Fruit fly (Drosophila melanogaster): Measurements from ENCODE around the gene CG32276.

The CG32276 gene

DNA sequence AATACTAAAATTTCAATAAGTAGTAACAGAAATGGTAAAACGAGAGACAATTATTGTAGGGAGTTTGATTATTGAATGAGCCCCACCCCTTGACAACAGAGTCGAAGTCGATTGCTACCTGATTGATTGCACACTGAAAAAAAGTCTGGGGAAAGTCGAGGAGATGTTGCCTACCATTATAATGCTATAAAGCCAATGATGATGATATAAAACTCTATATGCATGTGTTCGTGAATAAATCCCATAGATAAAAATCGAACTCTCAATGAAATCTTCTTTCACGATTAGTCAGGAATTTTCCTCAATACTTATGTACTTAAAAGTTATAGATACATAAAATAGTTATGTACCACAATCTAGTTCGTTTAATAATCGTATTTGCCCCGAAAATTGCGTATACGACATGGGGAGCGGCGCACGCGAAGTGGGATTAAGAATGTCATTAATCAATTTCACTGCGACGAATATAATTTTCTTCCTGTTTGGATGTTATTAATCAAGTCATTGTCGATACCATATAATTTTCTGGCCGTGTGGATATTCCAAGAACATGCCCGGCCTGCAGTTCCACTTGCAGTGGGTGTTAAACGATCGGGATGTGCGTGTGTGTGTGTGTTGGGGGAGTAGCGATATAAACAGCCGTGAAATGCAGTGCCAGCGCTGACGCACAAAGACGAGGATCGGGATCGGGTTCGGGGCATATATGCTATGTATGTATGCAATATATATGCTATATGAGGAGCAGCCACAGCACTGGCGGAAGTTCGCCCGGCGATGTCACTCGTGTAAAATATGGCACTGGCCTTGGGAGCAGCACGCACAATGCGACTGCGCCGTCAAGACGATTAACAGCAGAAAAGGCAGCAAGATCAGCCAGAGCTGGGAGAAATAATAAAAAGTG lies 45.6 kb upstream of the CG32276 start, which contains the start of gene CG12078:
Gene CG12078, minus strand, starts transcription at position 51 of the 901 bp plus-strand sequence.
- TF ChIP-seq Abd-B (GFP tag; optimal IDR thresholded peaks at IDR 0.05) (no peak), tai (GFP tag; optimal IDR thresholded peaks at IDR 0.05) (peak; percentile 9), h (GFP tag; optimal IDR thresholded peaks at IDR 0.05) (no peak), dl (GFP tag; optimal IDR thresholded peaks at IDR 0.05; ENCODE audit: insufficient read depth in 1 of 2, partially characterized antibody in 2 of 2) (no peak), foxo (GFP tag; optimal IDR thresholded peaks at IDR 0.05) (peak in 1 of 2 experiments; percentile 25), fru (GFP tag; optimal IDR thresholded peaks at IDR 0.05) (peak; percentile 2), usp (GFP tag; optimal IDR thresholded peaks at IDR 0.05) (no peak), Hr83 (GFP tag; optimal IDR thresholded peaks at IDR 0.05; ENCODE audit: poor library complexity, severe bottlenecking) (peak; percentile 21), Vsx2 (GFP tag; optimal IDR thresholded peaks at IDR 0.05; ENCODE audit: partially characterized antibody) (no peak), CG32264 (GFP tag; optimal IDR thresholded peaks at IDR 0.05) (no peak)

DNA sequence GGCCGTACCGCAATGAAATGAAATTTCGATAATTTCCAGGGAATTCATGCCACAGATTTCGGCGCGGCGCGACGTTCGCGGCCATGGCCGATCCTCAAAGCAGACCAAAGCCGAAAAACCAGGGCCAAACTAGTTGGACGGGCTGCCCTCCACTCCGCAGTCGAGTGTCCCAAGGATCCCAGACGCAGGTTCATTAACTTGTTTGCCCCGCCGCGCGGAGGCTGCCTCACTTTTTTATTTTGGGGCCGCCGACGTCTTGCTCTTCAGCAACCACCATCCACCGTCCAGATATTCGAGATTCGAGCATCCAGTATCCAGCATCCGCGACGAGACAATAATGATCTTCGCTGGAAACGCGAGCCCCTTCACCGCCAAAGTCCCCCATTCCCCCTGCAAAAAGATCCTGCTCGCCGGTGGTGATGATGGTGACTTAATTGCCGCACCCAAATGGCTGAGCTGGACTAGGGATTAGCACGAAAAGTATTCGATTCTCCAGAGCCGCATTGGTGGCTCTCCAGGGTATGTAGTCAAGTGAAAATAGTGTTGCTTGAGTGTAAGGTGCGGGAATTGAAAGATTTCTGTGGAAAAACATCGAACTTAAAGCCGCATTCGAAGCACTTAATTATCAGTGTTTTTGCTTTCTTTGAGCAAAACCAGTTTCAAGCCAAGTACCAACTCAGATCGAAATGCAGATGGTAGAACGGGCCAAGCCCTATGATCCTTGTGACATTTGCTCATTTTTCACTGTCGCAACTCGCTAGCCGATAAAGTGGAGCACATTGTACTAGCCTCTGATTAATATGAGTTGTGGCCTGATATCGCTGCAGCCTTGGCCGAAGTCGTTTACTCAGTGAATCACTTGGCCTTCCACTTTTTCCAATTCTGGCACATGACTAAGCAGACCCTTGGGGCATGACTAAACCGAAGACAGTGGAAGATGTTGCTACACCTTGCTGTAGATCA lies 43.6 kb upstream of the CG32276 start:
- TF ChIP-seq CG32264 (GFP tag; optimal IDR thresholded peaks at IDR 0.05) (no peak), Dif (GFP tag; optimal IDR thresholded peaks at IDR 0.05; ENCODE audit: partially characterized antibody) (peak; percentile 76), fru (GFP tag; optimal IDR thresholded peaks at IDR 0.05) (peak; percentile 65), Jra (GFP tag; optimal IDR thresholded peaks at IDR 0.05) (peak; percentile 8), tai (GFP tag; optimal IDR thresholded peaks at IDR 0.05) (no peak), dl (GFP tag; optimal IDR thresholded peaks at IDR 0.05; ENCODE audit: insufficient read depth in 1 of 2, partially characterized antibody in 2 of 2) (peak in 1 of 2 experiments; percentile 52), HLH106 (tag; optimal IDR thresholded peaks at IDR 0.05) (no peak), GATAd (GFP tag; optimal IDR thresholded peaks at IDR 0.05) (no peak), Sp1 (GFP tag; optimal IDR thresholded peaks at IDR 0.05) (peak; percentile 12), jim (GFP tag; optimal IDR thresholded peaks at IDR 0.05) (peak; percentile 68), sage (GFP tag; optimal IDR thresholded peaks at IDR 0.05) (no peak), Vsx2 (GFP tag; optimal IDR thresholded peaks at IDR 0.05; ENCODE audit: partially characterized antibody) (no peak), dmrt93B (GFP tag; optimal IDR thresholded peaks at IDR 0.05) (no peak), CrebA (GFP tag; optimal IDR thresholded peaks at IDR 0.05; ENCODE audit: borderline replicate concordance) (peak; percentile 44), br (GFP tag; optimal IDR thresholded peaks at IDR 0.05) (peak; percentile 22), h (GFP tag; optimal IDR thresholded peaks at IDR 0.05) (no peak), psq (GFP tag; optimal IDR thresholded peaks at IDR 0.05) (peak; percentile 55)

DNA sequence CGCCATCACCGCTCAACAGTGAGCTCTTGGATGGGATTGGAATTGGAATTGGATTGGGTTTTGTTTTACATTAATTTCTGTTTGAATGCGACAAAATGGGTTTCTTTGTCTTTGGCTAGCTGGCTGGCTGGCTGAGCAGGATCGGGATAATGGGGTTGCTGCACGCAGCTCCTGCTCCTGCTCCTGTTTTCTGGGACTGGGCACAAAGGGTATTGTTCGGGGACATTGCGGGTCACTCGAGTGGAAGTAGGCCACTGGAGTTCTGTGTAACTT lies 42.5 kb upstream of the CG32276 start:
- TF ChIP-seq tai (GFP tag; optimal IDR thresholded peaks at IDR 0.05) (no peak), dmrt93B (GFP tag; optimal IDR thresholded peaks at IDR 0.05) (no peak), CG9705 (GFP tag; optimal IDR thresholded peaks at IDR 0.05) (no peak), lola (GFP tag; optimal IDR thresholded peaks at IDR 0.05) (peak; percentile 3), woc (GFP tag; optimal IDR thresholded peaks at IDR 0.05) (no peak)

DNA sequence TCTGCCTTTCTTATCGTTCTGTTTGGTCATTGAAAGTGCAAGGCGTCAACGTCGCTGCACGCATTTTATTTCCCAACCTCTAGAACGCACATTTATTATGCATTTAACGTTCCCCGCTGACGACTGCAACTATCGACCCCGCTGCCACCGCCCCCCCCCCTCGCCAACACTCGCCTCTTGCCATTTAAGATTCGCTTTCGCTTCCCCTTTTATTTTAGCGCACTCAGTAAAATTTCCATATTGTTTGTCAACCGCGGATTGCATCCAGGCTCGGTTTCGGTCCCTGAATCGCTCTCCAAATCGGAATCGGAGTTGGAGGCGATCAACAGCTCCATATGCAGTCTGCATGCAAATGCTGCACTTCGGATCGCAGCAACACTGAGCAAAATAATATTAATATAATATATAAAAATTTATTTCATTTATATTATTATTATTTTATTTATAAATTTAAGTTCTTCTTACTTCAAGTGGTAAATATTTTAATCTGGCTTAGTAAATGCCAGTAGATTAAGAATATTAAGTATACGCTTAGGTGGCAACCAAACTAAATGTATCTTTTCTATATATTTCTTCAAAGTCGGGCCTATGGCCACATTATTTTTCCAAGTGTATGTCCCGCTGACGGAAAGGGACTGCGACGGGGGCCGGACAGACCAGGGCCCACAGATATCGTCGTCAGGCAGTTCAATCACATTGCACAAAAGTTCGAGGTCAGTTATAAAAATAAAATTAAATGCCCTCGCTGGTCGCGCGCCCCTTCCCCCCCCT lies 41.9 kb upstream of the CG32276 start:
- TF ChIP-seq Rel (GFP tag; optimal IDR thresholded peaks at IDR 0.05) (peak; percentile 75), Rel (tag; optimal IDR thresholded peaks at IDR 0.05) (peak; percentile 80), HLH106 (tag; optimal IDR thresholded peaks at IDR 0.05) (peak; percentile 97), br (GFP tag; optimal IDR thresholded peaks at IDR 0.05) (peak; percentile 85), Hnf4 (GFP tag; optimal IDR thresholded peaks at IDR 0.05) (peak; percentile 89), Jra (GFP tag; optimal IDR thresholded peaks at IDR 0.05) (peak; percentile 30), dl (GFP tag; optimal IDR thresholded peaks at IDR 0.05; ENCODE audit: insufficient read depth in 1 of 2, partially characterized antibody in 2 of 2) (no peak), fru (GFP tag; optimal IDR thresholded peaks at IDR 0.05) (peak; percentile 89), Vsx2 (GFP tag; optimal IDR thresholded peaks at IDR 0.05; ENCODE audit: partially characterized antibody) (no peak), sv (GFP tag; optimal IDR thresholded peaks at IDR 0.05) (no peak), GATAd (GFP tag; optimal IDR thresholded peaks at IDR 0.05) (peak; percentile 30), CG9705 (GFP tag; optimal IDR thresholded peaks at IDR 0.05) (peak; percentile 80), Mio (GFP tag; optimal IDR thresholded peaks at IDR 0.05) (no peak), CrebA (GFP tag; optimal IDR thresholded peaks at IDR 0.05; ENCODE audit: borderline replicate concordance) (peak; percentile 71), psq (GFP tag; optimal IDR thresholded peaks at IDR 0.05) (peak; percentile 94), brk (GFP tag; optimal IDR thresholded peaks at IDR 0.05) (peak; percentile 90), Hr83 (GFP tag; optimal IDR thresholded peaks at IDR 0.05; ENCODE audit: poor library complexity, severe bottlenecking) (peak; percentile 17), CG32264 (GFP tag; optimal IDR thresholded peaks at IDR 0.05) (peak; percentile 85), tai (GFP tag; optimal IDR thresholded peaks at IDR 0.05) (peak; percentile 74), Abd-B (GFP tag; optimal IDR thresholded peaks at IDR 0.05) (no peak), jim (GFP tag; optimal IDR thresholded peaks at IDR 0.05) (no peak), rgr (GFP tag; optimal IDR thresholded peaks at IDR 0.05) (peak; percentile 94), lola (GFP tag; optimal IDR thresholded peaks at IDR 0.05) (no peak), usp (GFP tag; optimal IDR thresholded peaks at IDR 0.05) (no peak), ey (GFP tag; optimal IDR thresholded peaks at IDR 0.05) (peak; percentile 84), Dif (GFP tag; optimal IDR thresholded peaks at IDR 0.05; ENCODE audit: partially characterized antibody) (no peak), dmrt93B (GFP tag; optimal IDR thresholded peaks at IDR 0.05) (peak; percentile 93), sage (GFP tag; optimal IDR thresholded peaks at IDR 0.05) (peak; percentile 85), Myc (optimal IDR thresholded peaks at IDR 0.05) (no peak), foxo (GFP tag; optimal IDR thresholded peaks at IDR 0.05) (peak; percentile 60 to 87)
